ENCODE assay signal across 1 fruit fly cellular context in the genomic region with DNA sequence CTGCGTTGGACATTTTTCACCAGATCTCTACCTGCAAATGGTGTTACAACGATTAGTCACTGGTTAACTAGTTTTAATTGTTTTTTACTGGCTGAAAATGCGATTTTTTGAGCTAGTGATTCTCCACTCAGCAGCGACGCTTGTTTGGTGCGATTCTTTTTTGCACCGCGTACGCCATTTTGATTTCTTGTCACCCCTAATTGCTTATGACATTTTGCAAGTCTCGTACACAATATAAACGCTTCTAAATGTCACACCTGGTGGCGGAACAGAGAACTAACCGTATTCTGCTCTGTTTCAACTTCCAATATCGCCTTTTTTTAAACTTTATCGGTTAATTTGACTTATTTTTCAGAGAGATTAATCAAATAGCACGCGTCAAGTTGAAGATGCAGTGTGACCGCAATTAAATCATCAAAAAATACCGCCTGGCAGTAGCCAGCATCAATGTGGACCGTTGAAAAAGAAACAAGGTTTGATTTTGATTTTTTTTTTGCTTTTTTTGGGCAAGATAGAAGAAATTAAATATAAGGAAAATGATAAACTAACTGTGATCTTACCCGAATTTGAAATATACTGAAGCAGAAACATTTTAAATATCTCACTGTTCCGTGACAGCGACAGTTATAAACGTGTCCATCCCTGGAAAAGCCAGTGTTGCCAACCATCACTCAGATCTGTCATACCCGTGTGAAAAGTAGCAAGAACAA.
TF ChIP-seq lines count a peak whose summit lies in the region.

A gene (plus strand): TSS at position 430 of the 710 bp plus-strand sequence.
A gene (minus strand): TSS at position 491 of the 710 bp plus-strand sequence.

TF ChIP-seq in whole organism, embryonic, 481 proteins besides CTCF, POLR2A, EP300 and RAD21 (continued from another document and continues in another):
- TF ChIP-seq vnd (GFP tag; IDR thresholded peaks at IDR 0.05; lab: Robert Waterston, UW; ENCODE audit: partially characterized antibody) (no peak), Sry-δ (GFP tag; optimal IDR thresholded peaks at IDR 0.05; lab: Kevin White, UChicago) (peak; percentile 71), CG30020 (tag; optimal IDR thresholded peaks at IDR 0.05; lab: Kevin White, UChicago) (peak; percentile 82), unpg (GFP tag; optimal IDR thresholded peaks at IDR 0.05; lab: Kevin White, UChicago) (peak; percentile 74), sug (tag; optimal IDR thresholded peaks at IDR 0.05; lab: Kevin White, UChicago) (peak; percentile 70), Poxn (GFP tag; IDR thresholded peaks at IDR 0.05; lab: Robert Waterston, UW) (0 out of 2 replicates have a peak, but pooled peaks have one; percentile 13), crp (GFP tag; optimal IDR thresholded peaks at IDR 0.05; lab: Kevin White, UChicago) (peak in 1 of 2 experiments; percentile 38), Gsc (GFP tag; IDR thresholded peaks at IDR 0.05; lab: Robert Waterston, UW) (no peak), wek (GFP tag; optimal IDR thresholded peaks at IDR 0.05; lab: Kevin White, UChicago) (peak; percentile 37), Dref (GFP tag; IDR thresholded peaks at IDR 0.05; lab: Robert Waterston, UW) (peak; percentile 47), CG15011 (GFP tag; optimal IDR thresholded peaks at IDR 0.05; lab: Kevin White, UChicago) (no peak), CG11723 (GFP tag; optimal IDR thresholded peaks at IDR 0.05; lab: Kevin White, UChicago) (peak; percentile 28), CG12299 (tag; optimal IDR thresholded peaks at IDR 0.05; lab: Kevin White, UChicago) (peak; percentile 70), insv (GFP tag; optimal IDR thresholded peaks at IDR 0.05; lab: Kevin White, UChicago) (peak in 1 of 2 experiments; percentile 13), fru (optimal IDR thresholded peaks at IDR 0.05; lab: Kevin White, UChicago) (no peak), fd3F (GFP tag; optimal IDR thresholded peaks at IDR 0.05; lab: Kevin White, UChicago) (peak; percentile 59), p53 (GFP tag; optimal IDR thresholded peaks at IDR 0.05; lab: Kevin White, UChicago) (peak; percentile 76), CG7271 (tag; optimal IDR thresholded peaks at IDR 0.05; lab: Kevin White, UChicago) (peak; percentile 80), ro (GFP tag; IDR thresholded peaks at IDR 0.05; lab: Robert Waterston, UW) (no peak), CG4854 (GFP tag; optimal IDR thresholded peaks at IDR 0.05; lab: Kevin White, UChicago) (peak; percentile 97), Pdp1 (GFP tag; optimal IDR thresholded peaks at IDR 0.05; lab: Kevin White, UChicago) (peak; percentile 84 to 99), danr (GFP tag; IDR thresholded peaks at IDR 0.05; lab: Robert Waterston, UW) (no peak), Hmx (GFP tag; optimal IDR thresholded peaks at IDR 0.05; lab: Kevin White, UChicago) (peak; percentile 5), CrebB (tag; optimal IDR thresholded peaks at IDR 0.05; lab: Kevin White, UChicago) (peak; percentile 20), mirr (GFP tag; optimal IDR thresholded peaks at IDR 0.05; lab: Kevin White, UChicago) (peak; percentile 35), C15 (GFP tag; IDR thresholded peaks at IDR 0.05; lab: Robert Waterston, UW) (0 out of 3 replicates have a peak, but pooled peaks have one; percentile 65), E2f2 (GFP tag; IDR thresholded peaks at IDR 0.05; lab: Robert Waterston, UW) (peak; percentile 56; the same call in 1 of the 2 replicates), gfzf (GFP tag; optimal IDR thresholded peaks at IDR 0.05; lab: Kevin White, UChicago) (peak; percentile 91), CG4730 (GFP tag; IDR thresholded peaks at IDR 0.05; lab: Robert Waterston, UW) (peak; percentile 47; the same call in 1 of the 2 replicates), dan (GFP tag; IDR thresholded peaks at IDR 0.05; lab: Robert Waterston, UW) (no peak), CG6272 (GFP tag; IDR thresholded peaks at IDR 0.05; lab: Robert Waterston, UW) (peak; percentile 62), Taf1 (GFP tag; IDR thresholded peaks at IDR 0.05; lab: Robert Waterston, UW) (peak; percentile 76), Hr39 (optimal IDR thresholded peaks at IDR 0.05; lab: Kevin White, UChicago) (no peak), Ets65A (GFP tag; lab: Kevin White, UChicago) (peak; percentile 97), Rx (GFP tag; IDR thresholded peaks at IDR 0.05; lab: Robert Waterston, UW) (peak; percentile 46; the same call in 1 of the 2 replicates), CG2678 (tag; optimal IDR thresholded peaks at IDR 0.05; lab: Kevin White, UChicago) (peak; percentile 75), Myb (GFP tag; optimal IDR thresholded peaks at IDR 0.05; lab: Kevin White, UChicago) (peak; percentile 85), CG9437 (GFP tag; optimal IDR thresholded peaks at IDR 0.05; lab: Kevin White, UChicago) (peak; percentile 49), pho (GFP tag; optimal IDR thresholded peaks at IDR 0.05; lab: Kevin White, UChicago) (peak; percentile 85), Lhr (GFP tag; optimal IDR thresholded peaks at IDR 0.05; lab: Kevin White, UChicago) (peak; percentile 65), pfk (GFP tag; optimal IDR thresholded peaks at IDR 0.05; lab: Kevin White, UChicago) (peak; percentile 92), Deaf1 (tag; optimal IDR thresholded peaks at IDR 0.05; lab: Kevin White, UChicago) (peak; percentile 28), pum (GFP tag; optimal IDR thresholded peaks at IDR 0.05; lab: Kevin White, UChicago) (peak; percentile 86), chif (GFP tag; optimal IDR thresholded peaks at IDR 0.05; lab: Kevin White, UChicago) (peak; percentile 56 to 83), Dbx (GFP tag; IDR thresholded peaks at IDR 0.05; lab: Robert Waterston, UW) (peak; percentile 83), Fer2 (tag; optimal IDR thresholded peaks at IDR 0.05; lab: Kevin White, UChicago) (peak; percentile 55), Awh (GFP tag; IDR thresholded peaks at IDR 0.05; lab: Robert Waterston, UW) (peak; percentile 70), btn (GFP tag; optimal IDR thresholded peaks at IDR 0.05; lab: Kevin White, UChicago) (peak; percentile 24), GATAe (GFP tag; conservative IDR thresholded peaks at IDR 0.05; lab: Robert Waterston, UW) (no peak), tup (GFP tag; optimal IDR thresholded peaks at IDR 0.05; lab: Kevin White, UChicago) (peak; percentile 58), pros (GFP tag; optimal IDR thresholded peaks at IDR 0.05; lab: Kevin White, UChicago) (peak; percentile 21), CG10565 (GFP tag; optimal IDR thresholded peaks at IDR 0.05; lab: Kevin White, UChicago) (no peak), HLH4C (GFP tag; IDR thresholded peaks at IDR 0.05; lab: Robert Waterston, UW; ENCODE audit: partially characterized antibody) (no peak), Optix (GFP tag; IDR thresholded peaks at IDR 0.05; lab: Robert Waterston, UW) (peak; percentile 67; the same call in 1 of the 3 replicates), B-H2 (GFP tag; optimal IDR thresholded peaks at IDR 0.05; lab: Kevin White, UChicago) (peak; percentile 83), CG1233 (GFP tag; optimal IDR thresholded peaks at IDR 0.05; lab: Kevin White, UChicago) (peak; percentile 56), CG15073 (GFP tag; optimal IDR thresholded peaks at IDR 0.05; lab: Kevin White, UChicago) (no peak), dysf (GFP tag; IDR thresholded peaks at IDR 0.05; lab: Robert Waterston, UW) (peak; percentile 69), Ada2b (GFP tag; IDR thresholded peaks at IDR 0.05; lab: Robert Waterston, UW) (peak; percentile 73), HLHmδ (GFP tag; optimal IDR thresholded peaks at IDR 0.05; lab: Kevin White, UChicago) (no peak), Sox102F (GFP tag; optimal IDR thresholded peaks at IDR 0.05; lab: Kevin White, UChicago) (peak; percentile 68), Atf3 (GFP tag; optimal IDR thresholded peaks at IDR 0.05; lab: Kevin White, UChicago) (peak; percentile 74), amos (GFP tag; IDR thresholded peaks at IDR 0.05; lab: Robert Waterston, UW; ENCODE audit: partially characterized antibody) (peak; percentile 20; the same call in 1 of the 2 replicates), Lim3 (GFP tag; IDR thresholded peaks at IDR 0.05; lab: Robert Waterston, UW) (no peak), CG3838 (GFP tag; optimal IDR thresholded peaks at IDR 0.05; lab: Kevin White, UChicago) (peak; percentile 27), slou (GFP tag; optimal IDR thresholded peaks at IDR 0.05; lab: Kevin White, UChicago) (peak; percentile 38), nau (GFP tag; optimal IDR thresholded peaks at IDR 0.05; lab: Kevin White, UChicago) (peak; percentile 12), sr (GFP tag; IDR thresholded peaks at IDR 0.05; lab: Robert Waterston, UW) (0 out of 3 replicates have a peak, but pooled peaks have one; percentile 20), Hr51 (GFP tag; optimal IDR thresholded peaks at IDR 0.05; lab: Kevin White, UChicago) (peak; percentile 71 to 81), crol (GFP tag; IDR thresholded peaks at IDR 0.05; lab: Robert Waterston, UW) (peak; percentile 20; the same call in 1 of the 2 replicates), CG8388 (GFP tag; optimal IDR thresholded peaks at IDR 0.05; lab: Kevin White, UChicago) (peak; percentile 58), CG4707 (GFP tag; optimal IDR thresholded peaks at IDR 0.05; lab: Kevin White, UChicago) (peak; percentile 14), CG11456 (GFP tag; IDR thresholded peaks at IDR 0.05; lab: Robert Waterston, UW) (peak; percentile 86), en (GFP tag; optimal IDR thresholded peaks at IDR 0.05; lab: Kevin White, UChicago) (peak; percentile 69), Vsx1 (GFP tag; optimal IDR thresholded peaks at IDR 0.05; lab: Kevin White, UChicago) (no peak), h (optimal IDR thresholded peaks at IDR 0.05; lab: Kevin White, UChicago) (no peak), CG14441 (GFP tag; IDR thresholded peaks at IDR 0.05; lab: Robert Waterston, UW) (peak; percentile 72), CG43689 (GFP tag; IDR thresholded peaks at IDR 0.05; lab: Robert Waterston, UW) (no peak), Dfd (GFP tag; optimal IDR thresholded peaks at IDR 0.05; lab: Kevin White, UChicago) (no peak), ind (GFP tag; optimal IDR thresholded peaks at IDR 0.05; lab: Kevin White, UChicago) (peak; percentile 84), NfI (GFP tag; optimal IDR thresholded peaks at IDR 0.05; lab: Kevin White, UChicago) (peak; percentile 73), zen (tag; optimal IDR thresholded peaks at IDR 0.05; lab: Kevin White, UChicago) (peak; percentile 74), Mes4 (GFP tag; optimal IDR thresholded peaks at IDR 0.05; lab: Kevin White, UChicago) (peak; percentile 81), CG2120 (GFP tag; optimal IDR thresholded peaks at IDR 0.05; lab: Kevin White, UChicago) (peak; percentile 92), CG14014 (GFP tag; IDR thresholded peaks at IDR 0.05; lab: Robert Waterston, UW) (peak; percentile 73), jigr1 (GFP tag; IDR thresholded peaks at IDR 0.05; lab: Robert Waterston, UW) (no peak), CG32772 (GFP tag; IDR thresholded peaks at IDR 0.05; lab: Robert Waterston, UW) (peak; percentile 70), pita (GFP tag; optimal IDR thresholded peaks at IDR 0.05; lab: Kevin White, UChicago) (no peak), CG2199 (GFP tag; IDR thresholded peaks at IDR 0.05; lab: Robert Waterston, UW) (0 out of 3 replicates have a peak, but pooled peaks have one; percentile 57), CG18262 (tag; optimal IDR thresholded peaks at IDR 0.05; lab: Kevin White, UChicago) (peak; percentile 51), stc (GFP tag; IDR thresholded peaks at IDR 0.05; lab: Robert Waterston, UW) (no peak; the same call in none of the 2 replicates), stwl (tag; optimal IDR thresholded peaks at IDR 0.05; lab: Kevin White, UChicago) (peak; percentile 67), CG5953 (GFP tag; IDR thresholded peaks at IDR 0.05; lab: Robert Waterston, UW) (no peak), sisA (GFP tag; IDR thresholded peaks at IDR 0.05; lab: Robert Waterston, UW) (peak; percentile 64), CG17385 (GFP tag; optimal IDR thresholded peaks at IDR 0.05; lab: Kevin White, UChicago) (peak; percentile 98), fd102C (GFP tag; optimal IDR thresholded peaks at IDR 0.05; lab: Kevin White, UChicago) (peak; percentile 26), CG7556 (GFP tag; optimal IDR thresholded peaks at IDR 0.05; lab: Kevin White, UChicago) (peak; percentile 49), slbo (GFP tag; IDR thresholded peaks at IDR 0.05; lab: Robert Waterston, UW) (peak; percentile 86), gro (GFP tag; optimal IDR thresholded peaks at IDR 0.05; lab: Kevin White, UChicago) (peak; percentile 88), TFAM (GFP tag; optimal IDR thresholded peaks at IDR 0.05; lab: Kevin White, UChicago) (no peak), eyg (GFP tag; optimal IDR thresholded peaks at IDR 0.05; lab: Kevin White, UChicago) (peak; percentile 73), gcm (GFP tag; optimal IDR thresholded peaks at IDR 0.05; lab: Kevin White, UChicago) (peak; percentile 76), CG8765 (GFP tag; IDR thresholded peaks at IDR 0.05; lab: Robert Waterston, UW) (peak; percentile 77), ham (GFP tag; IDR thresholded peaks at IDR 0.05; lab: Robert Waterston, UW) (peak; percentile 47; the same call in 1 of the 2 replicates), sens (GFP tag; lab: Kevin White, UChicago) (peak; percentile 98), usp (GFP tag; optimal IDR thresholded peaks at IDR 0.05; lab: Kevin White, UChicago) (no peak), CG13287 (GFP tag; IDR thresholded peaks at IDR 0.05; lab: Robert Waterston, UW; ENCODE audit: partially characterized antibody) (peak; percentile 40; the same call in 1 of the 2 replicates), CG16863 (GFP tag; optimal IDR thresholded peaks at IDR 0.05; lab: Kevin White, UChicago) (peak; percentile 80), Dek (tag; optimal IDR thresholded peaks at IDR 0.05; lab: Kevin White, UChicago) (peak; percentile 68), CG6854 (GFP tag; optimal IDR thresholded peaks at IDR 0.05; lab: Kevin White, UChicago) (no peak), CG32532 (GFP tag; IDR thresholded peaks at IDR 0.05; lab: Robert Waterston, UW) (peak; percentile 88), Dad (GFP tag; optimal IDR thresholded peaks at IDR 0.05; lab: Kevin White, UChicago) (peak; percentile 83), z (GFP tag; IDR thresholded peaks at IDR 0.05; lab: Robert Waterston, UW) (no peak), CG17612 (GFP tag; IDR thresholded peaks at IDR 0.05; lab: Robert Waterston, UW) (peak; percentile 40; the same call in 1 of the 2 replicates), CG10274 (GFP tag; optimal IDR thresholded peaks at IDR 0.05; lab: Kevin White, UChicago) (peak; percentile 9), CG10267 (tag; optimal IDR thresholded peaks at IDR 0.05; lab: Kevin White, UChicago) (peak; percentile 85), CG4360 (GFP tag; IDR thresholded peaks at IDR 0.05; lab: Robert Waterston, UW) (no peak), gsb (GFP tag; IDR thresholded peaks at IDR 0.05; lab: Robert Waterston, UW) (peak; percentile 59), CG33213 (GFP tag; optimal IDR thresholded peaks at IDR 0.05; lab: Kevin White, UChicago) (peak; percentile 88), bsh (GFP tag; optimal IDR thresholded peaks at IDR 0.05; lab: Kevin White, UChicago) (peak; percentile 26 to 72), CG13624 (GFP tag; optimal IDR thresholded peaks at IDR 0.05; lab: Kevin White, UChicago) (peak; percentile 87)
